Worm (Caenorhabditis elegans) whole organism, L3 larva: Measurements from ENCODE around the gene sex-1.

Source experiments
- aly-2 ChIP-seq: fragments of 150-350 bp; optimal IDR thresholded peaks from 2 replicates; lab custom pipeline; 2014; ENCODE audit warnings: missing biosample characterization, missing genetic modification characterization
- elt-1 ChIP-seq: fragments of 150-350 bp; optimal IDR thresholded peaks from 2 replicates; lab custom pipeline; 2014; ENCODE audit warnings: missing biosample characterization, missing genetic modification characterization
- elt-3 ChIP-seq, 3 experiments: fragments of 150-350 bp in 1 of 3; sonication (generic microtip) in 2 of 3; optimal IDR thresholded peaks; 2 replicates in 2 of 3; 4 replicates in 1 of 3; lab custom pipeline; 2014 to 2017; ENCODE audit warnings: missing biosample characterization in 3 of 3, missing genetic modification characterization in 3 of 3
- fkh-2 ChIP-seq: fragments of 150-350 bp; optimal IDR thresholded peaks from 2 replicates; lab custom pipeline; 2014; ENCODE audit warnings: missing biosample characterization, missing genetic modification reagents, missing genetic modification characterization
- fos-1 ChIP-seq: fragments of 150-350 bp; optimal IDR thresholded peaks from 2 replicates; lab custom pipeline; 2014; ENCODE audit warnings: missing biosample characterization, missing genetic modification characterization
- lin-15B ChIP-seq: fragments of 150-350 bp; optimal IDR thresholded peaks from 2 replicates; lab custom pipeline; 2014; ENCODE audit warnings: missing biosample characterization, missing genetic modification characterization
- lin-39 ChIP-seq: fragments of 150-350 bp; optimal IDR thresholded peaks from 2 replicates; lab custom pipeline; 2018; ENCODE audit warnings: missing biosample characterization, missing genetic modification reagents, missing genetic modification characterization
- nhr-11 ChIP-seq: fragments of 150-350 bp; optimal IDR thresholded peaks from 2 replicates; lab custom pipeline; 2014; ENCODE audit warnings: missing biosample characterization, missing genetic modification characterization
- nhr-77 ChIP-seq: fragments of 150-350 bp; optimal IDR thresholded peaks from 2 replicates; lab custom pipeline; 2014; ENCODE audit warnings: missing biosample characterization, missing genetic modification characterization
- pha-4 ChIP-seq: fragments of 150-350 bp; optimal IDR thresholded peaks from 2 replicates; lab custom pipeline; 2014; ENCODE audit warnings: missing biosample characterization, missing genetic modification reagents, missing genetic modification characterization
- skn-1 ChIP-seq: fragments of 150-350 bp; optimal IDR thresholded peaks from 2 replicates; lab custom pipeline; 2014; ENCODE audit warnings: missing biosample characterization, missing genetic modification characterization
- snpc-4 ChIP-seq: fragments of 150-350 bp; optimal IDR thresholded peaks from 2 replicates; lab custom pipeline; 2014; ENCODE audit warnings: missing biosample characterization, missing genetic modification characterization
- unc-39 ChIP-seq: sonication (generic microtip); optimal IDR thresholded peaks from 4 replicates; lab custom pipeline; 2017; ENCODE audit warnings: missing biosample characterization, missing genetic modification characterization
- unc-62 ChIP-seq: fragments of 150-350 bp; sonication (generic microtip); optimal IDR thresholded peaks from 4 replicates; lab custom pipeline; 2014; ENCODE audit warnings: missing biosample characterization, missing genetic modification reagents, missing genetic modification characterization

- TF ChIP-seq lin-39 (tag; lab: Kevin White, UChicago) (no peak), unc-39 (no peak), unc-62 (GFP tag; lab: Kevin White, UChicago) (no peak), elt-1 (peak; percentile 73), nhr-11 (tag; lab: Kevin White, UChicago) (no peak), nhr-77 (no peak), pha-4 (no peak), snpc-4 (tag; lab: Kevin White, UChicago) (no peak), skn-1 (tag; lab: Kevin White, UChicago) (no peak), lin-15B (tag; lab: Kevin White, UChicago) (no peak), fkh-2 (tag; lab: Kevin White, UChicago) (no peak), fos-1 (no peak), elt-3 (tag; optimal IDR thresholded peaks at IDR 0.05; lab: Kevin White, UChicago) (no peak), aly-2 (tag; lab: Kevin White, UChicago) (no peak)
Observed at ce11 chrX:10227217-10227616, 22.0 kb upstream of the sex-1 start.
